Worm (Caenorhabditis elegans) whole organism, L4/young adult: ENCODE measurements around the gene nas-22.

ENCODE experiments used
- W03F9.2 ChIP-seq: fragments of 150-350 bp; optimal IDR thresholded peaks from 2 replicates; lab custom pipeline; 2014; ENCODE audit warnings: missing biosample characterization, missing genetic modification characterization
- him-1 ChIP-seq: sonication (generic microtip); optimal IDR thresholded peaks from 2 replicates; lab custom pipeline; 2016; ENCODE audit warnings: missing genotype, missing genetic modification reagents, missing genetic modification characterization, missing compliant biosample characterization

ce11 chrV:11435242-11435641 lies 39.3 kb upstream of the nas-22 start:
- TF ChIP-seq W03F9.2 = no peak
- no peak for TF ChIP-seq him-1 (tag; lab: Kevin White, UChicago)
